Worm (Caenorhabditis elegans): ENCODE data around the gene F21C10.19.

Gene F21C10.19

ce11 chrV:9098280-9098973, 32.4 kb upstream of the F21C10.19 start, which contains the start of gene F21C10.9:
TSS of gene F21C10.9 (minus strand) at chrV:9098696.
- no peak for TF ChIP-seq pes-1 (GFP tag; IDR thresholded peaks at IDR 0.05)
- TF ChIP-seq ceh-36 (tag; optimal IDR thresholded peaks at IDR 0.05), result no peak
- TF ChIP-seq F13C5.2 (tag; optimal IDR thresholded peaks at IDR 0.05), result no peak
- TF ChIP-seq aly-1 (tag; optimal IDR thresholded peaks at IDR 0.05), result no peak
- no peak for TF ChIP-seq tbx-11 (GFP tag; IDR thresholded peaks at IDR 0.05)
- TF ChIP-seq tbx-37 (GFP tag; conservative IDR thresholded peaks at IDR 0.05), result no peak

DNA sequence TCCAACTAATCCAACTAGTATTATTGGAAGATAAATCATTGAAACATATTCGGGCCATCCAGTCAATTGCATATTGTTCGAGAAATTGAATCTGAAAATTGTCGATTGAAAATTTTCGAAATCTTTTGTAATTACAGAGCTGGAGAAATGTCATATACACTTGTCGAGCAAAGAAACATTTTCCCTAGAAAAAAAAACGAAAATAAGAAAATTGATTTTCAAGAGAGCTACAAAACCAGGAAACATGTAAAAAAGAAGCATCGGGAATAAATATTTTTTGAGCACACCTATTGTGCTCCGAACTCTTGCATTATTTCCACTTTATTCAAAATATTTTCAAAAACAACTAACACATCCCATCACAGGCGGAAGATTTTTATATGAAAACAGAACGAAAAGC, 29.8 kb upstream of the F21C10.19 start, which contains the start of gene frpr-6:
frpr-6 (minus strand) TSS at position 101 of the 400 bp plus-strand sequence.
- TF ChIP-seq sea-1 (GFP tag; conservative IDR thresholded peaks at IDR 0.05) (no peak), tra-4 (tag; optimal IDR thresholded peaks at IDR 0.05) (no peak), flt-1 (GFP tag; IDR thresholded peaks at IDR 0.05) (no peak), hmg-4 (GFP tag; optimal IDR thresholded peaks at IDR 0.05) (no peak), ama-1 (optimal IDR thresholded peaks at IDR 0.05) (no peak), hmbx-1 (tag; optimal IDR thresholded peaks at IDR 0.05) (no peak)

ce11 chrV:9108219-9108618, 22.6 kb upstream of the F21C10.19 start, which contains the start of gene F21C10.18:
TSS of gene F21C10.18 (plus strand) at chrV:9108519.
- no peak for TF ChIP-seq hmg-4 (GFP tag; optimal IDR thresholded peaks at IDR 0.05)
- TF ChIP-seq pes-1 (GFP tag; IDR thresholded peaks at IDR 0.05), result no peak
- no peak for TF ChIP-seq hnd-1 (tag; optimal IDR thresholded peaks at IDR 0.05)
- no peak for TF ChIP-seq F13C5.2 (tag; optimal IDR thresholded peaks at IDR 0.05)
- no peak for TF ChIP-seq sea-1 (GFP tag; conservative IDR thresholded peaks at IDR 0.05)
- TF ChIP-seq tbx-37 (GFP tag; conservative IDR thresholded peaks at IDR 0.05), result no peak
- TF ChIP-seq ceh-36 (tag; optimal IDR thresholded peaks at IDR 0.05), result no peak
- TF ChIP-seq ceh-13 (GFP tag; optimal IDR thresholded peaks at IDR 0.05), result no peak
- no peak for TF ChIP-seq ets-7 (tag; optimal IDR thresholded peaks at IDR 0.05)

ce11 chrV:9109281-9109680, 21.6 kb upstream of the F21C10.19 start, which contains the start of gene pqn-31:
TSS of gene pqn-31 (plus strand) at chrV:9109581.
- TF ChIP-seq B0310.2 (tag; optimal IDR thresholded peaks at IDR 0.05), result no peak
- TF ChIP-seq F13C5.2 (tag; optimal IDR thresholded peaks at IDR 0.05), result no peak
- no peak for TF ChIP-seq sea-1 (GFP tag; conservative IDR thresholded peaks at IDR 0.05)
- TF ChIP-seq ceh-13 (GFP tag; optimal IDR thresholded peaks at IDR 0.05), result no peak
- TF ChIP-seq ceh-36 (tag; optimal IDR thresholded peaks at IDR 0.05), result no peak
- no peak for TF ChIP-seq tbx-11 (GFP tag; IDR thresholded peaks at IDR 0.05)
- no peak for TF ChIP-seq flt-1 (GFP tag; IDR thresholded peaks at IDR 0.05)
- no peak for TF ChIP-seq tbx-37 (GFP tag; conservative IDR thresholded peaks at IDR 0.05)
- no peak for TF ChIP-seq hmbx-1 (tag; optimal IDR thresholded peaks at IDR 0.05)

- TF ChIP-seq flt-1 (GFP tag; IDR thresholded peaks at IDR 0.05) (no peak), ceh-13 (GFP tag; optimal IDR thresholded peaks at IDR 0.05) (no peak), tbx-11 (GFP tag; IDR thresholded peaks at IDR 0.05) (no peak), ets-7 (tag; optimal IDR thresholded peaks at IDR 0.05) (no peak), hmg-4 (GFP tag; optimal IDR thresholded peaks at IDR 0.05) (no peak), pes-1 (GFP tag; IDR thresholded peaks at IDR 0.05) (no peak)
Measured at ce11 chrV:9111957-9112356, 18.9 kb upstream of the F21C10.19 start.

DNA sequence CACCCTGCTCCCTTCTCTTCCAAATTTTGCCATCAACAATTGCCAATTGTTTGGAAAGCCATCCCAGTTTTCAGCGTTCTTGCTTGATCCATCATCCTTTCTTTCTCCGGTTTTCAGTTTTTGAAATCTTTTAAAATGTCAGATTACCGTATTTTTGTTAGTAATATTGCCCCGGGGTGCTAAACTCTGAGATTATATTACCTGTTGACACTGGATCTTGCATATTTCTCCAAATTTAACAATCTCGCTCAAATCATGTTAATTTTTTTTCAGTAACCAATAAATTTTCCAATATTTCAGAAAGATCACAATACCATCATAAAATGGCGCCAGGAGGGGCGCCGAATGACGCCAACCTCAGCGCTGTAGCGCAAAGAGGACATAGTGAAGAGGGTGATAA, 18.4 kb upstream of the F21C10.19 start, which contains the start of gene F21C10.7:
F21C10.7 (plus strand) TSS at position 301 of the 400 bp plus-strand sequence.
- TF ChIP-seq ets-7 (tag; optimal IDR thresholded peaks at IDR 0.05), result no peak
- no peak for TF ChIP-seq tbx-37 (GFP tag; conservative IDR thresholded peaks at IDR 0.05)
- TF ChIP-seq hmbx-1 (tag; optimal IDR thresholded peaks at IDR 0.05), result no peak
- TF ChIP-seq aly-1 (tag; optimal IDR thresholded peaks at IDR 0.05), result no peak
- TF ChIP-seq sea-1 (GFP tag; conservative IDR thresholded peaks at IDR 0.05), result no peak
- no peak for TF ChIP-seq tbx-11 (GFP tag; IDR thresholded peaks at IDR 0.05)
- no peak for TF ChIP-seq B0310.2 (tag; optimal IDR thresholded peaks at IDR 0.05)

ce11 chrV:9122004-9122403, 8.9 kb upstream of the F21C10.19 start, which contains the start of gene F21C10.13:
TSS of gene F21C10.13 (plus strand) at chrV:9122304.
- TF ChIP-seq F13C5.2 (tag; optimal IDR thresholded peaks at IDR 0.05), result no peak
- no peak for TF ChIP-seq pes-1 (GFP tag; IDR thresholded peaks at IDR 0.05)
- no peak for TF ChIP-seq tbx-37 (GFP tag; conservative IDR thresholded peaks at IDR 0.05)
- no peak for TF ChIP-seq tbx-11 (GFP tag; IDR thresholded peaks at IDR 0.05)
- TF ChIP-seq B0310.2 (tag; optimal IDR thresholded peaks at IDR 0.05), result no peak
- no peak for TF ChIP-seq hnd-1 (tag; optimal IDR thresholded peaks at IDR 0.05)

DNA sequence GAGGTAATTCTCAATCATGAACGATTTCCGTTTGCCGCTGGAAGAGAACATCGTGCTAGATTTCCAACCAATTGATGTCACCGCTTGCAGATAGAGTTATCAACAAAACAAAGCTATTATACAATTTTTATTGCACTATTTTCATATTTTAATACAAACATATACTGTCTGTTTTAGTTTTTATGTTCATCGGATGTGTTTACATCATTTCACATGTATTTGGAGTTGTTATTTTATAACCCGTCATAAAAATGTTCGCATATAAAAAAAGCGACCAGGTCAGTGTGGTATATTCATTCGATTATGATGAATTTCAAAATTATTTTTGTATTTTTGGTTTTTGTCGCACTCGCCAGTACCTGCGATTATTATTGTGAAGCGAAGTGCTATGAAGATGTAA, 7.7 kb upstream of the F21C10.19 start, which contains the start of gene F21C10.11:
F21C10.11 (plus strand) TSS at position 301 of the 400 bp plus-strand sequence.
- TF ChIP-seq sea-1 (GFP tag; conservative IDR thresholded peaks at IDR 0.05) (no peak), flt-1 (GFP tag; IDR thresholded peaks at IDR 0.05) (no peak), tbx-37 (GFP tag; conservative IDR thresholded peaks at IDR 0.05) (no peak), hmbx-1 (tag; optimal IDR thresholded peaks at IDR 0.05) (no peak), F13C5.2 (tag; optimal IDR thresholded peaks at IDR 0.05) (no peak), pes-1 (GFP tag; IDR thresholded peaks at IDR 0.05) (no peak), aly-1 (tag; optimal IDR thresholded peaks at IDR 0.05) (no peak), ceh-36 (tag; optimal IDR thresholded peaks at IDR 0.05) (no peak), hnd-1 (tag; optimal IDR thresholded peaks at IDR 0.05) (no peak), B0310.2 (tag; optimal IDR thresholded peaks at IDR 0.05) (no peak), ceh-13 (GFP tag; optimal IDR thresholded peaks at IDR 0.05) (no peak), ets-7 (tag; optimal IDR thresholded peaks at IDR 0.05) (no peak), hmg-4 (GFP tag; optimal IDR thresholded peaks at IDR 0.05) (no peak), ama-1 (optimal IDR thresholded peaks at IDR 0.05) (no peak), scrt-1 (GFP tag; IDR thresholded peaks at IDR 0.05) (no peak), tbx-11 (GFP tag; IDR thresholded peaks at IDR 0.05) (no peak), tra-4 (tag; optimal IDR thresholded peaks at IDR 0.05) (no peak)
